Fruit fly (Drosophila melanogaster): ENCODE data around the gene CG1394.

DNA sequence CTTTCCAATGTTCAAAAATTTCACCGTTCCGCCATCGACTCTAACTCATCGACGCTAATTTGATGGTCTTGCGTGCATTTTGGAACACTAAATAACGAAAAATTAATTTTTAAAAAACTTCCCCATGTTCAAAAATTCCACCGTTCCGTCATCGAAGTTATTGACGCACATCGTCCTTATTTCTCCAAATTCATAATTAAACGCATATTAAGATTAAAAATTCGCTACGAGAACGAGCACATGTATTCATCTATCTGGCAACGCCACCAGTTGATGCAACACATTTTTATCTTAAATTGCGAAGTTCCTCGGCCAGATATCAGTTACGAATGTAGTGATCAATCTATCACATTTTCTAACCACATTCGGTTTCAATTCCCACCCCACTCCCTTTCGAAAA, 21.3 kb downstream of the CG1394 start, which contains the start of gene Lint-1:
- TF ChIP-seq Sin3A (optimal IDR thresholded peaks at IDR 0.05) (no peak), h (optimal IDR thresholded peaks at IDR 0.05) (no peak)
